Worm (Caenorhabditis elegans) whole organism, young adult: ENCODE measurements around the gene oac-7.

Source experiments
- B0019.2 ChIP-seq: fragments of 200-800 bp; sonication (Bioruptor generic); conservative IDR thresholded peaks from 2 replicates; pipeline ENCODE4 v1.3.6; 2022; ENCODE audit warnings: missing genetic modification reagents, missing genetic modification characterization, missing compliant biosample characterization
- B0261.1 ChIP-seq: sonication (generic microtip); optimal IDR thresholded peaks from 2 replicates; lab custom pipeline; 2016; ENCODE audit warnings: mild to moderate bottlenecking, missing genetic modification characterization, moderate library complexity, missing compliant biosample characterization
- C06A6.2 ChIP-seq: fragments of 200-800 bp; sonication (Bioruptor generic); conservative IDR thresholded peaks from 2 replicates; pipeline ENCODE4 v1.3.6; 2022; ENCODE audit warnings: missing genetic modification characterization, missing compliant biosample characterization
- D2030.7 ChIP-seq: fragments of 200-800 bp; sonication (Bioruptor generic); IDR thresholded peaks from 2 replicates; pipeline ENCODE4 v1.3.6; 2022; ENCODE audit warnings: missing genetic modification reagents, missing genetic modification characterization, missing compliant biosample characterization
- F23B12.7 ChIP-seq: sonication (generic microtip); optimal IDR thresholded peaks from 2 replicates; lab custom pipeline; 2017; ENCODE audit warnings: missing genetic modification characterization, mild to moderate bottlenecking, missing compliant biosample characterization, antibody characterized with exemption, moderate library complexity; ENCODE audit not compliant: insufficient read depth
- F33H1.4 ChIP-seq: fragments of 200-800 bp; sonication (Bioruptor generic); IDR thresholded peaks from 2 replicates; pipeline ENCODE4 v1.3.6; 2022; ENCODE audit warnings: missing genetic modification reagents, missing genetic modification characterization, missing compliant biosample characterization
- F57A8.1 ChIP-seq: fragments of 200-800 bp; sonication (Bioruptor generic); optimal IDR thresholded peaks from 2 replicates; lab custom pipeline; 2018; ENCODE audit warnings: mild to moderate bottlenecking, missing genetic modification characterization, moderate library complexity, missing compliant biosample characterization
- ZK185.1 ChIP-seq: sonication (generic microtip); optimal IDR thresholded peaks from 2 replicates; lab custom pipeline; 2016; ENCODE audit warnings: mild to moderate bottlenecking, missing genetic modification characterization, missing compliant biosample characterization; ENCODE audit not compliant: poor library complexity, severe bottlenecking
- akir-1 ChIP-seq: fragments of 200-800 bp; sonication (Bioruptor generic); optimal IDR thresholded peaks from 2 replicates; lab custom pipeline; 2018; ENCODE audit warnings: mild to moderate bottlenecking, missing genetic modification characterization, moderate library complexity, missing compliant biosample characterization
- cebp-1 ChIP-seq, 2 experiments: fragments of 200-800 bp in 1 of 2; sonication (Bioruptor generic) in 1 of 2; sonication (generic microtip) in 1 of 2; IDR thresholded peaks in 1 of 2; optimal IDR thresholded peaks in 1 of 2; 2 replicates each; pipeline versions ENCODE4 v1.3.6 to Lab custom; 2017 to 2022; ENCODE audit warnings: missing compliant biosample characterization in 2 of 2, missing genetic modification characterization in 2 of 2, mild to moderate bottlenecking in 1 of 2, missing genetic modification reagents in 1 of 2, moderate library complexity in 1 of 2
- die-1 ChIP-seq: sonication (generic microtip); optimal IDR thresholded peaks from 2 replicates; lab custom pipeline; 2016; ENCODE audit warnings: missing genotype, mild to moderate bottlenecking, missing genetic modification characterization, missing compliant biosample characterization
- dpl-1 ChIP-seq: fragments of 150-350 bp; optimal IDR thresholded peaks from 2 replicates; lab custom pipeline; 2014; ENCODE audit warnings: missing biosample characterization, missing genetic modification reagents, missing genetic modification characterization
- efl-1 ChIP-seq: fragments of 150-350 bp; optimal IDR thresholded peaks from 2 replicates; lab custom pipeline; 2014; ENCODE audit warnings: missing biosample characterization, missing genetic modification reagents, missing genetic modification characterization
- fkh-3 ChIP-seq: sonication (generic microtip); optimal IDR thresholded peaks from 2 replicates; lab custom pipeline; 2016; ENCODE audit warnings: mild to moderate bottlenecking, missing genetic modification characterization, missing compliant biosample characterization
- gei-17 ChIP-seq: fragments of 200-800 bp; sonication (Bioruptor generic); optimal IDR thresholded peaks from 2 replicates; lab custom pipeline; 2018; ENCODE audit warnings: mild to moderate bottlenecking, missing genetic modification characterization, missing compliant biosample characterization
- hmg-20 ChIP-seq: fragments of 200-800 bp; sonication (Bioruptor generic); IDR thresholded peaks from 2 replicates; pipeline ENCODE4 v1.3.6; 2022; ENCODE audit warnings: missing genetic modification reagents, missing genetic modification characterization, missing compliant biosample characterization
- hrde-1 ChIP-seq: sonication (generic microtip); optimal IDR thresholded peaks from 2 replicates; lab custom pipeline; 2016; ENCODE audit warnings: missing genetic modification characterization, mild to moderate bottlenecking, missing compliant biosample characterization, moderate library complexity, missing genotype, missing genetic modification reagents, borderline replicate concordance
- hsf-1 ChIP-seq: fragments of 200-800 bp; sonication (Bioruptor generic); IDR thresholded peaks from 2 replicates; pipeline ENCODE4 v1.3.6; 2022; ENCODE audit warnings: missing genetic modification reagents, missing genetic modification characterization, missing compliant biosample characterization
- mcd-1 ChIP-seq: fragments of 200-800 bp; sonication (Bioruptor generic); IDR thresholded peaks from 2 replicates; pipeline ENCODE4 v1.3.6; 2022; ENCODE audit warnings: missing genetic modification reagents, missing genetic modification characterization, missing compliant biosample characterization
- nfya-2 ChIP-seq: fragments of 200-800 bp; sonication (Bioruptor generic); IDR thresholded peaks from 2 replicates; pipeline ENCODE4 v1.3.6; 2022; ENCODE audit warnings: missing genetic modification reagents, missing genetic modification characterization, missing compliant biosample characterization
- nhr-179 ChIP-seq: sonication (generic microtip); optimal IDR thresholded peaks from 2 replicates; lab custom pipeline; 2016; ENCODE audit warnings: mild to moderate bottlenecking, missing genetic modification characterization, missing compliant biosample characterization
- nhr-90 ChIP-seq: sonication (generic microtip); optimal IDR thresholded peaks from 2 replicates; lab custom pipeline; 2016; ENCODE audit warnings: missing genotype, mild to moderate bottlenecking, missing genetic modification characterization, missing compliant biosample characterization
- repo-1 ChIP-seq: sonication (generic microtip); optimal IDR thresholded peaks from 2 replicates; lab custom pipeline; 2017; ENCODE audit warnings: mild to moderate bottlenecking, missing genetic modification characterization, missing compliant biosample characterization
- rpc-1 ChIP-seq, 2 experiments: fragments of 150-350 bp in 1 of 2; sonication (generic microtip) in 1 of 2; optimal IDR thresholded peaks; 2 replicates each; lab custom pipeline; 2014 to 2018; ENCODE audit warnings: missing biosample characterization in 1 of 2, missing genetic modification characterization in 1 of 2, missing genetic modification reagents in 1 of 2, missing genotype in 1 of 2
- snpc-4 ChIP-seq, 5 experiments: fragments of 150-350 bp in 1 of 5; sonication (generic microtip) in 4 of 5; optimal IDR thresholded peaks; 2 replicates each; lab custom pipeline; 2014 to 2018; ENCODE audit warnings: missing genetic modification characterization in 5 of 5, missing biosample characterization in 3 of 5, antibody characterized with exemption in 2 of 5, mild to moderate bottlenecking in 2 of 5, missing compliant biosample characterization in 2 of 5, missing genotype in 2 of 5, moderate library complexity in 2 of 5, missing genetic modification reagents in 1 of 5
- xnd-1 ChIP-seq: sonication (generic microtip); optimal IDR thresholded peaks from 2 replicates; lab custom pipeline; 2016; ENCODE audit warnings: missing genotype, missing genetic modification reagents, missing genetic modification characterization, missing compliant biosample characterization
- zfh-2 ChIP-seq: fragments of 200-800 bp; sonication (Bioruptor generic); conservative IDR thresholded peaks from 2 replicates; pipeline ENCODE4 v1.3.6; 2022; ENCODE audit warnings: missing genetic modification reagents, missing genetic modification characterization, missing compliant biosample characterization
- ztf-3 ChIP-seq: fragments of 200-800 bp; sonication (Bioruptor generic); optimal IDR thresholded peaks from 2 replicates; lab custom pipeline; 2018; ENCODE audit warnings: mild to moderate bottlenecking, missing genetic modification characterization, missing compliant biosample characterization

Gene oac-7

ce11 chrV:16300276-16300675 lies 9.3 kb upstream of the oac-7 start, which contains the start of gene srbc-82:
TSS of gene srbc-82 (plus strand) at chrV:16300576.
- TF ChIP-seq dpl-1 (GFP tag; lab: Kevin White, UChicago), result no peak
- TF ChIP-seq rpc-1 (optimal IDR thresholded peaks at IDR 0.05; lab: Kevin White, UChicago), result no peak
- TF ChIP-seq rpc-1 (tag; optimal IDR thresholded peaks at IDR 0.05; lab: Kevin White, UChicago), result no peak
- no peak for TF ChIP-seq efl-1 (GFP tag; lab: Kevin White, UChicago)

DNA sequence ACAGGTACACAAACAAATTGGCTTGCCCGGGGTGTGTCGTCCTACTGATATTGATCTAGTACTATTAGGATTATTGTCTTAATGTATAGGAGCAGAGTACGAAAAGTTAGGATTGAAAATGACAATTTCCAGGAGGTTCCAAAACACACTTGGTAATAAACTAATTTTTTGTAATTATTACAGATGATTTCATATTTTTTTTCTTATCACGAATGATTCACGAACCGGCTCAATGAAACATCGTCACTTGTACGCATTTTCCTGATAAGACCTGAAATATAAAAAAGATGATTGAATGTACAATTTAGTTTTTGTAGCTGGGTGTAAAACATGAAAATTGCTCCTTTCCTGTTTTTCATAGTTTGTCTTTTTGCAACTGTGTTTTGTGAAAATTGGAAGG lies 7.2 kb upstream of the oac-7 start, which contains the start of the genes C31A11.13 and oac-6:
C31A11.13 (minus strand) TSS at position 113 of the 400 bp plus-strand sequence.
oac-6 (plus strand) TSS at position 279 of the 400 bp plus-strand sequence.
- TF ChIP-seq fkh-3 (tag; lab: Kevin White, UChicago) (no peak), ZK185.1 (tag; lab: Kevin White, UChicago) (no peak), efl-1 (GFP tag; lab: Kevin White, UChicago) (no peak), C06A6.2 (no peak), cebp-1 (GFP tag; IDR thresholded peaks at IDR 0.05; lab: Robert Waterston, UW) (no peak), cebp-1 (tag; optimal IDR thresholded peaks at IDR 0.05; lab: Kevin White, UChicago) (no peak), snpc-4 (GFP tag; optimal IDR thresholded peaks at IDR 0.05; lab: Kevin White, UChicago) (no peak), snpc-4 (tag; optimal IDR thresholded peaks at IDR 0.05; lab: Kevin White, UChicago) (peak in 2 of 4 experiments; percentile 14 to 41), xnd-1 (no peak)

DNA sequence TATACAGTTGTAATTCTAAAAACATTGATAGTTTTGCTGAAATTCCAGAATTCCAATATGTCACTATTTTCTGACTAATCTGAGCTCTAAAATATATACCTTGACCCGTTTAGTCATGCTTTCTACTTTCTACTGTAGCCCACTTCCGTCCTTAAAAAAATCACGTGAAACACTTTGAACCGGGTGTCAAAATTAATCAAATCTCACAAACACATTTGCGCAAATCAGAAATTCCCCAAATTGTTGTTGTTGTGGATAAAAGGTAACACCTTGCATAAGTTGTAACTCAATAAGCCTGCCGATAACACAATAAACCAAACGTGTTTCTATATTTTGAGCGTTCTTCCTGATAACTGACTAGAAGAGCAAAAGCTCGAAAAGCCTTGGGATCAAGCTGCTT lies 2.4 kb upstream of the oac-7 start, which contains the start of gene srxa-7:
srxa-7 (plus strand) TSS at position 301 of the 400 bp plus-strand sequence.
- TF ChIP-seq nfya-2 (GFP tag; lab: Robert Waterston, UW), result no peak

- TF ChIP-seq akir-1, result no peak
- TF ChIP-seq nhr-179 (tag; lab: Kevin White, UChicago), result no peak
- TF ChIP-seq D2030.7 (GFP tag; lab: Robert Waterston, UW), result no peak
- TF ChIP-seq F57A8.1 (GFP tag; lab: Kevin White, UChicago), result no peak
- TF ChIP-seq, all 124 proteins: peak for 0
These were observed 1.3 kb upstream of the oac-7 start for ce11 chrV:16308343-16308742.

- TF ChIP-seq nhr-90 (tag; lab: Kevin White, UChicago), result no peak
- no peak for TF ChIP-seq zfh-2 (GFP tag; lab: Robert Waterston, UW)
- no peak for TF ChIP-seq hrde-1 (tag; lab: Kevin White, UChicago)
- TF ChIP-seq repo-1 (tag; lab: Kevin White, UChicago), result no peak
- TF ChIP-seq xnd-1, result no peak
- no peak for TF ChIP-seq F33H1.4 (GFP tag; lab: Robert Waterston, UW)
- no peak for TF ChIP-seq B0261.1
- TF ChIP-seq die-1 (tag; lab: Kevin White, UChicago), result no peak
- no peak for TF ChIP-seq gei-17
These were observed 5.4 kb downstream of the oac-7 start, which contains the start of gene str-214 for ce11 chrV:16315004-16315403. TSS of gene str-214 (plus strand) at chrV:16315304.

ce11 chrV:16317244-16317643 lies 7.6 kb downstream of the oac-7 start, which contains the start of gene srh-180:
TSS of gene srh-180 (plus strand) at chrV:16317544.
- TF ChIP-seq B0019.2 (no peak), mcd-1 (GFP tag; lab: Robert Waterston, UW) (no peak)

ce11 chrV:16322155-16322554 lies 12.6 kb downstream of the oac-7 start:
- TF ChIP-seq F23B12.7 (no peak), hmg-20 (GFP tag; lab: Robert Waterston, UW) (no peak), ztf-3 (GFP tag; lab: Kevin White, UChicago) (no peak), hsf-1 (GFP tag; lab: Robert Waterston, UW) (peak; percentile 91)
- TF ChIP-seq, all 124 proteins: peak for 1
